Fruit fly (Drosophila melanogaster) whole organism, pupa: ENCODE results near the gene CG45487.

Source experiments
- CG10348 ChIP-seq: fragments of 200-800 bp; sonication (Bioruptor generic); IDR thresholded peaks from 2 replicates; pipeline ENCODE4 v1.3.6; 2022; ENCODE audit warnings: missing biosample characterization, missing genetic modification characterization
- CG17806 ChIP-seq: fragments of 200-800 bp; sonication (Bioruptor generic); optimal IDR thresholded peaks from 2 replicates; lab custom pipeline; 2018; ENCODE audit warnings: missing biosample characterization, mild to moderate bottlenecking, missing genetic modification characterization, moderate library complexity
- Ets98B ChIP-seq: fragments of 200-800 bp; sonication (Bioruptor generic); IDR thresholded peaks from 2 replicates; pipeline ENCODE4 v1.3.6; 2022; ENCODE audit warnings: missing biosample characterization, missing genetic modification characterization
- rn ChIP-seq: fragments of 200-800 bp; sonication (Bioruptor generic); IDR thresholded peaks from 2 replicates; pipeline ENCODE4 v1.3.6; 2022; ENCODE audit warnings: missing biosample characterization, missing genetic modification characterization

dm6 chrX:19892070-19892469 is 23.0 kb downstream of the CG45487 start:
- TF ChIP-seq Ets98B (GFP tag; lab: Robert Waterston, UW) (no peak), CG10348 (GFP tag; lab: Robert Waterston, UW) (no peak), rn (GFP tag; lab: Robert Waterston, UW) (no peak), CG17806 (tag; lab: Kevin White, UChicago) (no peak)
